ENCODE assay signal across 7 worm cellular contexts in the genomic region with DNA sequence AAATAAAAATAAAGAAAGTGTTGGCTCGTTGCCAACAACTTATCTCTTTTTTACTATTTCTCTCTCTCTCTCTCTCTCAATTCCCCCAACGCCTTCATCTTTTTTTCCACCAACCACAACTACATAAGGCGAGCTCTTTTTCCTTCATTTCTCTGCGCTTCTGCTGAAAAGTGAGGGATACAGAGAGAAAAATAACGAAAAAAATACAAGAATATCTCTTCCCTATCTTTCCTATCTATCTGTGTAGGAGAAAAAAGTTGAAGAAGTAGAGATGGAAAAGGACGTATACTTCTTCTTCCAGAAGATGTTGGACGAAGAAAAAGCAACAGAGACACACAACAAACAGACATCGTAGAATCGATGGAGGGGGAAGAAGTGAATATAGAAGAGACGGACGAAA.
A peak's percentile ranks its signal among the peaks of the same experiment; 100 is the strongest.
TF ChIP-seq lines count a peak whose summit lies in the region.

No protein-coding gene starts in this region.

TF ChIP-seq in whole organism, L1 larva, 84 proteins besides CTCF, POLR2A, EP300 and RAD21 (continues in another document):
- TF ChIP-seq egl-13 (tag; optimal IDR thresholded peaks at IDR 0.05; lab: Kevin White, UChicago) = peak; percentile 3
- TF ChIP-seq blmp-1 (tag; optimal IDR thresholded peaks at IDR 0.05; lab: Kevin White, UChicago) = no peak
- peak in 1 of 3 experiments; percentile 19 for TF ChIP-seq dpl-1 (GFP tag; optimal IDR thresholded peaks at IDR 0.05; lab: Kevin White, UChicago)
- TF ChIP-seq nhr-47 (tag; optimal IDR thresholded peaks at IDR 0.05; lab: Kevin White, UChicago) = peak; percentile 35
- TF ChIP-seq rnt-1 (tag; optimal IDR thresholded peaks at IDR 0.05; lab: Kevin White, UChicago) = no peak
- TF ChIP-seq lin-39 (tag; optimal IDR thresholded peaks at IDR 0.05; lab: Kevin White, UChicago) = no peak
- no peak for TF ChIP-seq irx-1 (tag; optimal IDR thresholded peaks at IDR 0.05; lab: Kevin White, UChicago)
- TF ChIP-seq efl-1 (optimal IDR thresholded peaks at IDR 0.05; lab: Kevin White, UChicago) = peak in 1 of 2 experiments; percentile 28
- TF ChIP-seq efl-1 (GFP tag; optimal IDR thresholded peaks at IDR 0.05 in 1 of 2; lab: Kevin White, UChicago) = no peak
- peak; percentile 59 for TF ChIP-seq mep-1 (tag; optimal IDR thresholded peaks at IDR 0.05; lab: Kevin White, UChicago)
- TF ChIP-seq lin-14 (GFP tag; optimal IDR thresholded peaks at IDR 0.05; lab: Kevin White, UChicago) = peak; percentile 88
- TF ChIP-seq unc-98 (GFP tag; IDR thresholded peaks at IDR 0.05; lab: Robert Waterston, UW) = no peak

TF ChIP-seq in whole organism, L2 larva, 48 proteins besides CTCF, POLR2A, EP300 and RAD21 (continues in another document):
- TF ChIP-seq lin-11 (tag; optimal IDR thresholded peaks at IDR 0.05; lab: Kevin White, UChicago) = no peak
- no peak for TF ChIP-seq aly-2 (tag; optimal IDR thresholded peaks at IDR 0.05; lab: Kevin White, UChicago)
- TF ChIP-seq unc-55 (GFP tag; optimal IDR thresholded peaks at IDR 0.05; lab: Kevin White, UChicago) = peak; percentile 94
- TF ChIP-seq ceh-16 (tag; optimal IDR thresholded peaks at IDR 0.05; lab: Kevin White, UChicago) = no peak
- TF ChIP-seq nhr-129 (tag; optimal IDR thresholded peaks at IDR 0.05; lab: Kevin White, UChicago) = peak; percentile 39
- TF ChIP-seq unc-62 (GFP tag; optimal IDR thresholded peaks at IDR 0.05; lab: Kevin White, UChicago) = no peak
- peak; percentile 39 for TF ChIP-seq crh-2 (tag; optimal IDR thresholded peaks at IDR 0.05; lab: Kevin White, UChicago)
- peak; percentile 6 for TF ChIP-seq F13H6.1 (tag; optimal IDR thresholded peaks at IDR 0.05; lab: Kevin White, UChicago)
- no peak for TF ChIP-seq nhr-237 (tag; optimal IDR thresholded peaks at IDR 0.05; lab: Kevin White, UChicago)
- TF ChIP-seq lin-13 (GFP tag; optimal IDR thresholded peaks at IDR 0.05; lab: Kevin White, UChicago) = peak; percentile 30
- peak; percentile 84 for TF ChIP-seq C34F6.9 (tag; optimal IDR thresholded peaks at IDR 0.05; lab: Kevin White, UChicago)
- TF ChIP-seq lsy-2 (tag; optimal IDR thresholded peaks at IDR 0.05; lab: Kevin White, UChicago) = peak in 1 of 2 experiments; percentile 60
- TF ChIP-seq peb-1 (tag; optimal IDR thresholded peaks at IDR 0.05; lab: Kevin White, UChicago) = no peak

TF ChIP-seq in whole organism, L3 larva, 47 proteins besides CTCF, POLR2A, EP300 and RAD21:
- peak; percentile 62 for TF ChIP-seq hmg-11 (tag; optimal IDR thresholded peaks at IDR 0.05; lab: Kevin White, UChicago)
- TF ChIP-seq aly-2 (tag; optimal IDR thresholded peaks at IDR 0.05; lab: Kevin White, UChicago) = no peak
- peak; percentile 40 for TF ChIP-seq lin-15B (tag; optimal IDR thresholded peaks at IDR 0.05; lab: Kevin White, UChicago)
- no peak for TF ChIP-seq nhr-43 (tag; optimal IDR thresholded peaks at IDR 0.05; lab: Kevin White, UChicago; ENCODE audit: poor library complexity, severe bottlenecking)
- TF ChIP-seq elt-3 (tag; optimal IDR thresholded peaks at IDR 0.05; lab: Kevin White, UChicago) = no peak
- peak; percentile 39 for TF ChIP-seq nfya-1 (tag; optimal IDR thresholded peaks at IDR 0.05; lab: Kevin White, UChicago; ENCODE audit: insufficient read depth)

TF ChIP-seq in whole organism, L4 larva, 104 proteins besides CTCF, POLR2A, EP300 and RAD21:
- TF ChIP-seq lsy-2 (tag; optimal IDR thresholded peaks at IDR 0.05; lab: Kevin White, UChicago) (peak; percentile 31 to 65), T26A8.4 (GFP tag; IDR thresholded peaks at IDR 0.05; lab: Robert Waterston, UW) (no peak), aha-1 (tag; lab: Kevin White, UChicago) (peak; percentile 89), ZK546.5 (tag; optimal IDR thresholded peaks at IDR 0.05; lab: Kevin White, UChicago) (no peak), ceh-20 (GFP tag; IDR thresholded peaks at IDR 0.05; lab: Robert Waterston, UW) (no peak), duxl-1 (tag; optimal IDR thresholded peaks at IDR 0.05; lab: Kevin White, UChicago; ENCODE audit: poor library complexity) (no peak), fkh-10 (GFP tag; optimal IDR thresholded peaks at IDR 0.05; lab: Kevin White, UChicago) (peak; percentile 38), mep-1 (tag; optimal IDR thresholded peaks at IDR 0.05; lab: Kevin White, UChicago) (peak; percentile 17), T20F7.1 (GFP tag; optimal IDR thresholded peaks at IDR 0.05; lab: Kevin White, UChicago) (no peak), jun-1 (tag; optimal IDR thresholded peaks at IDR 0.05; lab: Kevin White, UChicago) (no peak), unc-62 (GFP tag; optimal IDR thresholded peaks at IDR 0.05 in 1 of 2; lab: Kevin White, UChicago) (peak in 1 of 2 experiments; percentile 44), unc-62 (tag; optimal IDR thresholded peaks at IDR 0.05; lab: Kevin White, UChicago) (no peak), mxl-2 (GFP tag; conservative IDR thresholded peaks at IDR 0.05; lab: Robert Waterston, UW) (no peak), rbr-2 (tag; optimal IDR thresholded peaks at IDR 0.05; lab: Kevin White, UChicago) (peak; percentile 16)
TF ChIP-seq in whole organism, L4 larva: peak in this region for 6.

TF ChIP-seq in whole organism, late embryonic, 69 proteins besides CTCF, POLR2A, EP300 and RAD21:
- TF ChIP-seq unc-42 (tag; optimal IDR thresholded peaks at IDR 0.05; lab: Kevin White, UChicago) (peak; percentile 26), unc-86 (tag; optimal IDR thresholded peaks at IDR 0.05; lab: Kevin White, UChicago) (no peak), unc-55 (GFP tag; optimal IDR thresholded peaks at IDR 0.05; lab: Kevin White, UChicago) (no peak), ceh-31 (tag; optimal IDR thresholded peaks at IDR 0.05; lab: Kevin White, UChicago) (peak; percentile 21), F13H6.1 (tag; optimal IDR thresholded peaks at IDR 0.05; lab: Kevin White, UChicago) (no peak), gmeb-2 (tag; optimal IDR thresholded peaks at IDR 0.05; lab: Kevin White, UChicago) (no peak), sox-4 (tag; optimal IDR thresholded peaks at IDR 0.05; lab: Kevin White, UChicago) (no peak)

TF ChIP-seq in whole organism, mixed stage, embryonic, 35 proteins besides CTCF, POLR2A, EP300 and RAD21:
- no peak for TF ChIP-seq M03D4.4 (tag; optimal IDR thresholded peaks at IDR 0.05; lab: Kevin White, UChicago)
- peak; percentile 62 for TF ChIP-seq ces-1 (GFP tag; optimal IDR thresholded peaks at IDR 0.05; lab: Kevin White, UChicago)

TF ChIP-seq in whole organism, young adult, 124 proteins besides CTCF, POLR2A, EP300 and RAD21:
- TF ChIP-seq K12H6.12 (tag; optimal IDR thresholded peaks at IDR 0.05; lab: Kevin White, UChicago) (peak; percentile 65), nfya-1 (tag; optimal IDR thresholded peaks at IDR 0.05; lab: Kevin White, UChicago; ENCODE audit: borderline replicate concordance, insufficient read depth) (no peak)
